Fruit fly (Drosophila melanogaster) whole organism, embryonic: Measurements from ENCODE around the gene CG33230.

ENCODE experiments used
- Ada2b ChIP-seq: fragments of 200-800 bp; sonication (Bioruptor generic); IDR thresholded peaks from 2 replicates; pipeline ENCODE4 v1.3.6; 2022; ENCODE audit warnings: missing biosample characterization, missing genetic modification characterization
- Bgb ChIP-seq: fragments of 200-800 bp; sonication (Bioruptor generic); IDR thresholded peaks from 2 replicates; pipeline ENCODE4 v1.3.6; 2022; ENCODE audit warnings: missing biosample characterization, missing genetic modification characterization; ENCODE audit not compliant: partially characterized antibody
- Blimp-1 ChIP-seq: fragments of 200-800 bp; sonication (Bioruptor generic); optimal IDR thresholded peaks from 3 replicates; lab custom pipeline; 2018; ENCODE audit warnings: missing biosample characterization, missing genetic modification characterization, mild to moderate bottlenecking, moderate library complexity, missing genetic modification reagents
- CG11247 ChIP-seq: fragments of 200-800 bp; sonication (Bioruptor generic); IDR thresholded peaks from 2 replicates; pipeline ENCODE4 v1.3.6; 2022; ENCODE audit warnings: missing biosample characterization, missing genetic modification characterization
- CG11456 ChIP-seq: fragments of 200-800 bp; sonication (Bioruptor generic); IDR thresholded peaks from 3 replicates; pipeline ENCODE4 v1.3.6; 2022; ENCODE audit warnings: missing biosample characterization, missing genetic modification characterization
- CG12659 ChIP-seq: fragments of 200-800 bp; sonication (Bioruptor generic); optimal IDR thresholded peaks from 3 replicates; lab custom pipeline; 2017; ENCODE audit warnings: mild to moderate bottlenecking, missing biosample characterization, missing genetic modification reagents, missing genetic modification characterization
- CG13296 ChIP-seq: fragments of 200-800 bp; sonication (Bioruptor generic); optimal IDR thresholded peaks from 3 replicates; lab custom pipeline; 2018; ENCODE audit warnings: missing biosample characterization, mild to moderate bottlenecking, missing genetic modification characterization
- CG14050 ChIP-seq: fragments of 200-800 bp; sonication (Bioruptor generic); IDR thresholded peaks from 3 replicates; pipeline ENCODE4 v1.3.6; 2022; ENCODE audit warnings: missing biosample characterization, missing genetic modification characterization
- CG1529 ChIP-seq: fragments of 200-800 bp; sonication (Bioruptor generic); optimal IDR thresholded peaks from 3 replicates; lab custom pipeline; 2018; ENCODE audit warnings: missing biosample characterization, missing genetic modification characterization
- CG15601 ChIP-seq: fragments of 200-800 bp; sonication (Bioruptor generic); optimal IDR thresholded peaks from 3 replicates; lab custom pipeline; 2019; ENCODE audit warnings: missing biosample characterization, mild to moderate bottlenecking, missing genetic modification characterization, moderate library complexity
- CG15696 ChIP-seq: fragments of 200-800 bp; sonication (Bioruptor generic); optimal IDR thresholded peaks from 2 replicates; lab custom pipeline; 2019; ENCODE audit warnings: missing biosample characterization, mild to moderate bottlenecking, missing genetic modification characterization, moderate library complexity
- CG16813 ChIP-seq: fragments of 200-800 bp; sonication (Bioruptor generic); IDR thresholded peaks from 3 replicates; pipeline ENCODE4 v1.3.6; 2022; ENCODE audit warnings: missing biosample characterization, missing genetic modification characterization; ENCODE audit not compliant: partially characterized antibody
- CG17829 ChIP-seq: fragments of 200-800 bp; optimal IDR thresholded peaks from 2 replicates; lab custom pipeline; 2019; ENCODE audit warnings: missing biosample characterization, mild to moderate bottlenecking, missing genetic modification characterization, moderate library complexity
- CG1832 ChIP-seq: fragments of 200-800 bp; sonication (Bioruptor generic); optimal IDR thresholded peaks from 2 replicates; lab custom pipeline; 2017; ENCODE audit warnings: missing biosample characterization, mild to moderate bottlenecking, missing genetic modification characterization, inconsistent platforms
- CG33557 ChIP-seq: fragments of 200-800 bp; sonication (Bioruptor generic); optimal IDR thresholded peaks from 2 replicates; lab custom pipeline; 2019; ENCODE audit warnings: missing biosample characterization, mild to moderate bottlenecking, missing genetic modification characterization, moderate library complexity
- CG3726 ChIP-seq: fragments of 200-800 bp; sonication (Bioruptor generic); IDR thresholded peaks from 3 replicates; pipeline ENCODE4, ENCODE4 v1.3.6; 2022; ENCODE audit warnings: missing biosample characterization, missing genetic modification characterization
- CG4328 ChIP-seq: fragments of 200-800 bp; sonication (Bioruptor generic); optimal IDR thresholded peaks from 3 replicates; lab custom pipeline; 2017; ENCODE audit warnings: missing biosample characterization, missing genetic modification reagents, missing genetic modification characterization
- CG4404 ChIP-seq: fragments of 200-800 bp; sonication (Bioruptor generic); IDR thresholded peaks from 2 replicates; pipeline ENCODE4 v1.3.6; 2022; ENCODE audit warnings: missing biosample characterization, missing genetic modification characterization
- CG9817 ChIP-seq: fragments of 200-800 bp; sonication (Bioruptor generic); optimal IDR thresholded peaks from 2 replicates; lab custom pipeline; 2018; ENCODE audit warnings: missing biosample characterization, mild to moderate bottlenecking, missing genetic modification characterization, moderate library complexity
- Dip3 ChIP-seq: fragments of 200-800 bp; sonication (Bioruptor generic); optimal IDR thresholded peaks from 3 replicates; lab custom pipeline; 2016; ENCODE audit warnings: missing biosample characterization, missing genetic modification characterization
- Doc3 ChIP-seq: fragments of 200-800 bp; sonication (Bioruptor generic); IDR thresholded peaks from 3 replicates; pipeline ENCODE4 v1.3.6; 2022; ENCODE audit warnings: missing biosample characterization, missing genetic modification characterization; ENCODE audit not compliant: partially characterized antibody
- Dref ChIP-seq: fragments of 200-800 bp; sonication (Bioruptor generic); IDR thresholded peaks from 2 replicates; pipeline ENCODE4 v1.3.6; 2022; ENCODE audit warnings: missing biosample characterization, missing genetic modification characterization
- Fer3 ChIP-seq: fragments of 200-800 bp; sonication (Bioruptor generic); optimal IDR thresholded peaks from 2 replicates; lab custom pipeline; 2018; ENCODE audit warnings: missing biosample characterization, mild to moderate bottlenecking, missing genetic modification characterization, moderate library complexity
- HmgD ChIP-seq: fragments of 200-800 bp; sonication (Bioruptor generic); optimal IDR thresholded peaks from 3 replicates; lab custom pipeline; 2016; ENCODE audit warnings: missing biosample characterization, missing genetic modification characterization
- Hsf ChIP-seq: fragments of 200-800 bp; sonication (Bioruptor generic); optimal IDR thresholded peaks from 3 replicates; lab custom pipeline; 2016; ENCODE audit warnings: missing biosample characterization, missing genetic modification characterization
- Ssrp ChIP-seq: fragments of 200-800 bp; sonication (Bioruptor generic); optimal IDR thresholded peaks from 2 replicates; lab custom pipeline; 2018; ENCODE audit warnings: missing biosample characterization, mild to moderate bottlenecking, missing genetic modification characterization, moderate library complexity
- TFAM ChIP-seq: fragments of 200-800 bp; sonication (Bioruptor generic); optimal IDR thresholded peaks from 2 replicates; lab custom pipeline; 2017; ENCODE audit warnings: missing biosample characterization, missing genetic modification characterization, inconsistent platforms
- Vsx1 ChIP-seq: fragments of 200-800 bp; sonication (Bioruptor generic); optimal IDR thresholded peaks from 2 replicates; lab custom pipeline; 2017; ENCODE audit warnings: missing biosample characterization, mild to moderate bottlenecking, missing genetic modification characterization, missing genetic modification reagents
- chn ChIP-seq: fragments of 200-800 bp; sonication (Bioruptor generic); optimal IDR thresholded peaks from 2 replicates; lab custom pipeline; 2016; ENCODE audit warnings: missing biosample characterization, missing genetic modification characterization
- danr ChIP-seq: fragments of 200-800 bp; sonication (Bioruptor generic); IDR thresholded peaks from 2 replicates; pipeline ENCODE4 v1.3.6; 2022; ENCODE audit warnings: missing biosample characterization, missing genetic modification characterization
- dimm ChIP-seq: fragments of 200-800 bp; sonication (Bioruptor generic); IDR thresholded peaks from 2 replicates; pipeline ENCODE4 v1.3.6; 2022; ENCODE audit warnings: missing biosample characterization, missing genetic modification characterization
- disco-r ChIP-seq: fragments of 200-800 bp; sonication (Bioruptor generic); optimal IDR thresholded peaks from 2 replicates; lab custom pipeline; 2016; ENCODE audit warnings: missing biosample characterization, missing genetic modification characterization
- fd96Cb ChIP-seq: fragments of 200-800 bp; sonication (Bioruptor generic); optimal IDR thresholded peaks from 2 replicates; lab custom pipeline; 2018; ENCODE audit warnings: missing biosample characterization, mild to moderate bottlenecking, missing genetic modification characterization, moderate library complexity
- grn ChIP-seq: fragments of 200-800 bp; sonication (Bioruptor generic); optimal IDR thresholded peaks from 3 replicates; lab custom pipeline; 2017; ENCODE audit warnings: missing biosample characterization, missing genetic modification characterization
- gro ChIP-seq: fragments of 200-800 bp; sonication (Bioruptor generic); optimal IDR thresholded peaks from 2 replicates; lab custom pipeline; 2016; ENCODE audit warnings: missing biosample characterization, missing genetic modification characterization
- knrl ChIP-seq: fragments of 200-800 bp; sonication (Bioruptor generic); IDR thresholded peaks from 3 replicates; pipeline ENCODE4 v1.3.6; 2022; ENCODE audit warnings: missing biosample characterization, missing genetic modification characterization; ENCODE audit not compliant: partially characterized antibody
- mld ChIP-seq: fragments of 200-800 bp; sonication (Bioruptor generic); IDR thresholded peaks from 3 replicates; pipeline ENCODE4 v1.3.6; 2022; ENCODE audit warnings: missing biosample characterization, missing genetic modification characterization; ENCODE audit not compliant: partially characterized antibody
- nerfin-2 ChIP-seq: fragments of 200-800 bp; sonication (Bioruptor generic); IDR thresholded peaks from 2 replicates; pipeline ENCODE4 v1.3.6; 2022; ENCODE audit warnings: missing biosample characterization, missing genetic modification characterization; ENCODE audit not compliant: partially characterized antibody
- peb ChIP-seq: fragments of 200-800 bp; sonication (Bioruptor generic); IDR thresholded peaks from 2 replicates; pipeline ENCODE4 v1.3.6; 2022; ENCODE audit warnings: missing biosample characterization, missing genetic modification characterization
- pfk ChIP-seq: fragments of 200-800 bp; sonication (Bioruptor generic); optimal IDR thresholded peaks from 2 replicates; lab custom pipeline; 2018; ENCODE audit warnings: missing biosample characterization, mild to moderate bottlenecking, missing genetic modification characterization, moderate library complexity
- pho ChIP-seq: fragments of 200-800 bp; sonication (Bioruptor generic); optimal IDR thresholded peaks from 2 replicates; lab custom pipeline; 2016; ENCODE audit warnings: missing biosample characterization, missing genetic modification characterization
- pros ChIP-seq: fragments of 200-800 bp; sonication (Bioruptor generic); optimal IDR thresholded peaks from 3 replicates; lab custom pipeline; 2019; ENCODE audit warnings: missing biosample characterization, mild to moderate bottlenecking, missing genetic modification characterization, moderate library complexity
- repo ChIP-seq: fragments of 200-800 bp; sonication (Bioruptor generic); optimal IDR thresholded peaks from 2 replicates; lab custom pipeline; 2016; ENCODE audit warnings: missing biosample characterization, missing genetic modification characterization
- row ChIP-seq: fragments of 200-800 bp; sonication (Bioruptor generic); IDR thresholded peaks from 3 replicates; pipeline ENCODE4 v1.3.6; 2022; ENCODE audit warnings: missing biosample characterization, missing genetic modification characterization
- slbo ChIP-seq: fragments of 200-800 bp; sonication (Bioruptor generic); IDR thresholded peaks from 2 replicates; pipeline ENCODE4 v1.3.6; 2022; ENCODE audit warnings: missing biosample characterization, missing genetic modification characterization
- sqz ChIP-seq: fragments of 200-800 bp; sonication (Bioruptor generic); optimal IDR thresholded peaks from 3 replicates; lab custom pipeline; 2018; ENCODE audit warnings: missing biosample characterization, mild to moderate bottlenecking, missing genetic modification characterization
- tx ChIP-seq: fragments of 200-800 bp; sonication (Bioruptor generic); optimal IDR thresholded peaks from 2 replicates; lab custom pipeline; 2016; ENCODE audit warnings: missing biosample characterization, missing genetic modification characterization
- wdn ChIP-seq: fragments of 200-800 bp; sonication (Bioruptor generic); IDR thresholded peaks from 2 replicates; pipeline ENCODE4 v1.3.6; 2022; ENCODE audit warnings: missing biosample characterization, missing genetic modification characterization
- zen2 ChIP-seq: fragments of 200-800 bp; sonication (Bioruptor generic); IDR thresholded peaks from 3 replicates; pipeline ENCODE4 v1.3.6; 2022; ENCODE audit warnings: missing biosample characterization, missing genetic modification characterization; ENCODE audit not compliant: partially characterized antibody
- zfh2 ChIP-seq: fragments of 200-800 bp; sonication (Bioruptor generic); optimal IDR thresholded peaks from 2 replicates; lab custom pipeline; 2016; ENCODE audit warnings: missing biosample characterization, missing genetic modification characterization

CG33230 gene

DNA sequence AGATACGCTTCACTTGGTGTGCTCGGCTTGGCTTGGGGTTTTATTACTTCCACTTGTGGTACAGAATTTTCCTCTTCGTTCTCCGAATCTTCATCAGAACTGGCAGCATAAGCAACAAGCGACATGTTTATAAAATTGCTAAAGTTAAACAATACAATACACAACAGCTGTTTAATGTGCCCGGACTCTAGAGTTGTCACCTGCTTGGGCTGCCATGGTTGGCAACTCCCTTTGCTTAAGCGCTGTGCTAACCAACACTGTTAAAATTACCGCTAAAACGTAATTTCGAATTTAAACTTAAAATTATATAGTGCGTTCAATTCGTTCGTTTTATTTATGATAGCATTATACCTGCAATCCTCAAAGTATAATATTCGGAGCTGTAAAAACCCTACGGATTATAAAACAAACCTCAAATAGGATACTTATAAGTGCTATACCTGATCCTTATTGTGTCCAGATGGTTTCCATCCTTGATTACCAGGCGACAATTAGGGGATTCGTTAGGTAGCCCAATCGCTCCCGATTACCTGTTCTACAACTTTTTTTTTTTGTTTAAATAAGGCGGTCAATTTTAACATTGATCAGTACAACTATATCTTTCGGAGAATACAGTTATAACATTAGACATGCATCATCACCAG, 29.2 kb downstream of the CG33230 start, which contains the start of the genes CG17249 and Bro (continued):
- TF ChIP-seq Blimp-1 (GFP tag; lab: Kevin White, UChicago) (no peak), knrl (no peak; the same call in 2 of the 3 replicates), CG4404 (GFP tag; lab: Robert Waterston, UW) (no peak), CG3726 (GFP tag; lab: Robert Waterston, UW) (no peak), HmgD (GFP tag; lab: Kevin White, UChicago) (peak; percentile 30), pfk (GFP tag; lab: Kevin White, UChicago) (no peak), repo (no peak), CG15601 (tag; lab: Kevin White, UChicago) (no peak), CG1529 (GFP tag; lab: Kevin White, UChicago) (no peak), CG1832 (GFP tag; lab: Kevin White, UChicago) (no peak), peb (GFP tag; lab: Robert Waterston, UW) (no peak), CG17829 (peak; percentile 3), row (GFP tag; lab: Robert Waterston, UW) (peak; percentile 53; the same call in 2 of the 3 replicates), CG33557 (GFP tag; lab: Kevin White, UChicago) (no peak), CG16813 (GFP tag; lab: Robert Waterston, UW) (no peak), zen2 (GFP tag; lab: Robert Waterston, UW) (no peak), Bgb (GFP tag; lab: Robert Waterston, UW) (peak; percentile 61), mld (no peak), Fer3 (no peak), CG11247 (GFP tag; lab: Robert Waterston, UW) (no peak), dimm (GFP tag; lab: Robert Waterston, UW) (no peak), Doc3 (GFP tag; lab: Robert Waterston, UW) (0 out of 3 replicates have a peak, but pooled peaks have one; percentile 21), CG4328 (no peak), tx (GFP tag; lab: Kevin White, UChicago) (no peak), CG15696 (tag; lab: Kevin White, UChicago) (no peak), zfh2 (GFP tag; lab: Kevin White, UChicago) (peak; percentile 54), fd96Cb (tag; lab: Kevin White, UChicago) (no peak), Dip3 (GFP tag; lab: Kevin White, UChicago) (peak; percentile 45), CG9817 (tag; lab: Kevin White, UChicago) (peak; percentile 16), CG11456 (GFP tag; lab: Robert Waterston, UW) (no peak), Dref (GFP tag; lab: Robert Waterston, UW) (peak; percentile 40; the same call in 1 of the 2 replicates), pros (no peak), nerfin-2 (GFP tag; lab: Robert Waterston, UW) (no peak), disco-r (no peak), CG12659 (peak; percentile 40), Ada2b (no peak), wdn (GFP tag; lab: Robert Waterston, UW) (no peak), chn (GFP tag; lab: Kevin White, UChicago) (peak; percentile 42), slbo (GFP tag; lab: Robert Waterston, UW) (peak; percentile 75), CG13296 (GFP tag; lab: Kevin White, UChicago) (no peak), CG14050 (GFP tag; lab: Robert Waterston, UW) (no peak), sqz (no peak), Hsf (GFP tag; lab: Kevin White, UChicago) (peak; percentile 45), gro (GFP tag; lab: Kevin White, UChicago) (peak; percentile 43), Vsx1 (no peak), TFAM (no peak), danr (GFP tag; lab: Robert Waterston, UW) (no peak), grn (GFP tag; lab: Kevin White, UChicago) (no peak), Ssrp (tag; lab: Kevin White, UChicago) (no peak), pho (GFP tag; lab: Kevin White, UChicago) (peak; percentile 50)
